Worm (Caenorhabditis elegans) whole organism, L3 larva: ENCODE results near the gene srw-62.

Experiments used
- aly-2 ChIP-seq: fragments of 150-350 bp; optimal IDR thresholded peaks from 2 replicates; lab custom pipeline; 2014; ENCODE audit warnings: missing biosample characterization, missing genetic modification characterization
- ama-1 ChIP-seq: fragments of 150-350 bp; optimal IDR thresholded peaks from 2 replicates; lab custom pipeline; 2018
- ceh-16 ChIP-seq: sonication (generic microtip); optimal IDR thresholded peaks from 2 replicates; lab custom pipeline; 2017; ENCODE audit warnings: missing biosample characterization, missing genetic modification characterization
- ceh-28 ChIP-seq: fragments of 150-350 bp; optimal IDR thresholded peaks from 2 replicates; lab custom pipeline; 2014; ENCODE audit warnings: missing biosample characterization, missing genetic modification reagents, missing genetic modification characterization
- ceh-82 ChIP-seq: fragments of 150-350 bp; optimal IDR thresholded peaks from 2 replicates; lab custom pipeline; 2014; ENCODE audit warnings: missing biosample characterization, missing genetic modification characterization
- daf-12 ChIP-seq: fragments of 150-350 bp; optimal IDR thresholded peaks from 2 replicates; lab custom pipeline; 2014; ENCODE audit warnings: missing biosample characterization, missing genetic modification reagents, missing genetic modification characterization
- egl-27 ChIP-seq: sonication (generic microtip); optimal IDR thresholded peaks from 4 replicates; lab custom pipeline; 2017; ENCODE audit warnings: missing biosample characterization, missing genetic modification reagents, missing genetic modification characterization
- egl-5 ChIP-seq: fragments of 150-350 bp; optimal IDR thresholded peaks from 2 replicates; lab custom pipeline; 2017; ENCODE audit warnings: missing biosample characterization, missing genetic modification reagents, missing genetic modification characterization, inconsistent platforms
- elt-2 ChIP-seq: sonication (generic microtip); optimal IDR thresholded peaks from 2 replicates; lab custom pipeline; 2016; ENCODE audit warnings: missing genetic modification reagents, mild to moderate bottlenecking, missing genetic modification characterization, missing compliant biosample characterization
- elt-3 ChIP-seq, 3 experiments: fragments of 150-350 bp in 1 of 3; sonication (generic microtip) in 2 of 3; optimal IDR thresholded peaks; 2 replicates in 2 of 3; 4 replicates in 1 of 3; lab custom pipeline; 2014 to 2017; ENCODE audit warnings: missing biosample characterization in 3 of 3, missing genetic modification characterization in 3 of 3
- eor-1 ChIP-seq, 2 experiments: fragments of 150-350 bp; optimal IDR thresholded peaks; 2 replicates each; lab custom pipeline; 2014 to 2018; ENCODE audit warnings: missing biosample characterization in 2 of 2, missing genetic modification characterization in 2 of 2
- fkh-10 ChIP-seq: sonication (generic microtip); optimal IDR thresholded peaks from 2 replicates; lab custom pipeline; 2017; ENCODE audit warnings: missing biosample characterization, missing genetic modification reagents, missing genetic modification characterization
- fkh-2 ChIP-seq: fragments of 150-350 bp; optimal IDR thresholded peaks from 2 replicates; lab custom pipeline; 2014; ENCODE audit warnings: missing biosample characterization, missing genetic modification reagents, missing genetic modification characterization
- hmg-11 ChIP-seq: sonication (generic microtip); optimal IDR thresholded peaks from 2 replicates; lab custom pipeline; 2016; ENCODE audit warnings: missing genetic modification characterization, missing compliant biosample characterization
- jun-1 ChIP-seq: fragments of 150-350 bp; optimal IDR thresholded peaks from 2 replicates; lab custom pipeline; 2014; ENCODE audit warnings: missing biosample characterization, missing genetic modification reagents, missing genetic modification characterization
- lin-15B ChIP-seq: fragments of 150-350 bp; optimal IDR thresholded peaks from 2 replicates; lab custom pipeline; 2014; ENCODE audit warnings: missing biosample characterization, missing genetic modification characterization
- lin-39 ChIP-seq: fragments of 150-350 bp; optimal IDR thresholded peaks from 2 replicates; lab custom pipeline; 2018; ENCODE audit warnings: missing biosample characterization, missing genetic modification reagents, missing genetic modification characterization
- mdl-1 ChIP-seq: fragments of 150-350 bp; optimal IDR thresholded peaks from 2 replicates; lab custom pipeline; 2014; ENCODE audit warnings: missing biosample characterization, missing genetic modification characterization
- nfya-1 ChIP-seq: sonication (generic microtip); optimal IDR thresholded peaks from 2 replicates; lab custom pipeline; 2017; ENCODE audit warnings: missing genetic modification characterization, mild to moderate bottlenecking, missing compliant biosample characterization, antibody characterized with exemption, moderate library complexity; ENCODE audit not compliant: insufficient read depth
- nhr-11 ChIP-seq: fragments of 150-350 bp; optimal IDR thresholded peaks from 2 replicates; lab custom pipeline; 2014; ENCODE audit warnings: missing biosample characterization, missing genetic modification characterization
- nhr-23 ChIP-seq: fragments of 150-350 bp; optimal IDR thresholded peaks from 2 replicates; lab custom pipeline; 2014; ENCODE audit warnings: missing biosample characterization, missing genetic modification reagents, missing genetic modification characterization
- nhr-237 ChIP-seq: fragments of 150-350 bp; optimal IDR thresholded peaks from 2 replicates; lab custom pipeline; 2014; ENCODE audit warnings: missing biosample characterization, missing genetic modification characterization
- nhr-25 ChIP-seq: sonication (generic microtip); optimal IDR thresholded peaks from 2 replicates; lab custom pipeline; 2017; ENCODE audit warnings: missing biosample characterization, missing genetic modification characterization
- nhr-28 ChIP-seq: fragments of 150-350 bp; optimal IDR thresholded peaks from 2 replicates; lab custom pipeline; 2014; ENCODE audit warnings: missing biosample characterization, missing genetic modification characterization
- nhr-43 ChIP-seq: sonication (generic microtip); optimal IDR thresholded peaks from 2 replicates; lab custom pipeline; 2016; ENCODE audit warnings: mild to moderate bottlenecking, missing genetic modification characterization, missing compliant biosample characterization; ENCODE audit not compliant: poor library complexity, severe bottlenecking
- nhr-67 ChIP-seq: fragments of 150-350 bp; optimal IDR thresholded peaks from 2 replicates; lab custom pipeline; 2014; ENCODE audit warnings: missing biosample characterization, missing genetic modification characterization
- nhr-76 ChIP-seq: fragments of 150-350 bp; sonication (generic microtip); optimal IDR thresholded peaks from 5 replicates; lab custom pipeline; 2014; ENCODE audit warnings: missing biosample characterization, missing genetic modification characterization
- pha-4 ChIP-seq: fragments of 150-350 bp; optimal IDR thresholded peaks from 2 replicates; lab custom pipeline; 2014; ENCODE audit warnings: missing biosample characterization, missing genetic modification reagents, missing genetic modification characterization
- pqm-1 ChIP-seq: fragments of 150-350 bp; optimal IDR thresholded peaks from 2 replicates; lab custom pipeline; 2017; ENCODE audit warnings: missing biosample characterization, missing genetic modification characterization, inconsistent platforms
- sea-2 ChIP-seq: fragments of 150-350 bp; sonication (generic microtip); optimal IDR thresholded peaks from 4 replicates; lab custom pipeline; 2014; ENCODE audit warnings: missing biosample characterization, missing genetic modification reagents, missing genetic modification characterization
- skn-1 ChIP-seq: fragments of 150-350 bp; optimal IDR thresholded peaks from 2 replicates; lab custom pipeline; 2014; ENCODE audit warnings: missing biosample characterization, missing genetic modification characterization
- snpc-4 ChIP-seq: fragments of 150-350 bp; optimal IDR thresholded peaks from 2 replicates; lab custom pipeline; 2014; ENCODE audit warnings: missing biosample characterization, missing genetic modification characterization
- tbx-2 ChIP-seq: sonication (generic microtip); optimal IDR thresholded peaks from 2 replicates; lab custom pipeline; 2016; ENCODE audit warnings: mild to moderate bottlenecking, missing genetic modification characterization, missing compliant biosample characterization
- unc-39 ChIP-seq: sonication (generic microtip); optimal IDR thresholded peaks from 4 replicates; lab custom pipeline; 2017; ENCODE audit warnings: missing biosample characterization, missing genetic modification characterization
- unc-62 ChIP-seq: fragments of 150-350 bp; sonication (generic microtip); optimal IDR thresholded peaks from 4 replicates; lab custom pipeline; 2014; ENCODE audit warnings: missing biosample characterization, missing genetic modification reagents, missing genetic modification characterization
- zag-1 ChIP-seq: fragments of 150-350 bp; optimal IDR thresholded peaks from 2 replicates; lab custom pipeline; 2014; ENCODE audit warnings: missing biosample characterization, missing genetic modification characterization

Gene srw-62

DNA sequence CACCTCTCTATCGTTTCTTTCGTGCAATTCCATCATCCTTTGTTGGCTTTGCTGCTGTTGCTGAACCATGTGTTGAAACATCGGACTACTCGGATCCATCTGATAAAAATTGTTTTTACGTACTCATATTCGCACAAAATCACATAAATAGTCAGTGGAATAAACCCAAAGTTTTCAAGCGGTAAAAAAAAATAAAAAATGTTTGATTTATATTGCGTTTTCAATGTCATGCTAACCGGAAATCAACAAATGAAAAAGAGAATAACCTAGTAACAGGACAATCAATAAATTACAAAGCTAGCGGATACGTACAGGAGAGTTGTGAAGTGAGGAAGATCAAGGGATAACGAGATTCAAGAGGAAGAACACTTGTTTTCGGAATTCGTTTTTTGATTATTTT is 29.7 kb downstream of the srw-62 start, which contains the start of gene mdt-10:
Gene mdt-10 (minus strand): TSS at position 101 of the 400 bp plus-strand sequence.
- TF ChIP-seq elt-3 (tag; optimal IDR thresholded peaks at IDR 0.05; lab: Kevin White, UChicago) (no peak), skn-1 (no peak), unc-39 (tag; lab: Kevin White, UChicago) (no peak), egl-5 (tag; lab: Kevin White, UChicago) (no peak), elt-2 (tag; lab: Kevin White, UChicago) (no peak), nhr-43 (no peak), lin-15B (tag; lab: Kevin White, UChicago) (no peak), pqm-1 (tag; lab: Kevin White, UChicago) (no peak), mdl-1 (tag; lab: Kevin White, UChicago) (no peak), zag-1 (tag; lab: Kevin White, UChicago) (no peak), tbx-2 (tag; lab: Kevin White, UChicago) (no peak), lin-39 (tag; lab: Kevin White, UChicago) (no peak), snpc-4 (tag; lab: Kevin White, UChicago) (no peak)
- TF ChIP-seq, all 47 proteins: peak for 0

DNA sequence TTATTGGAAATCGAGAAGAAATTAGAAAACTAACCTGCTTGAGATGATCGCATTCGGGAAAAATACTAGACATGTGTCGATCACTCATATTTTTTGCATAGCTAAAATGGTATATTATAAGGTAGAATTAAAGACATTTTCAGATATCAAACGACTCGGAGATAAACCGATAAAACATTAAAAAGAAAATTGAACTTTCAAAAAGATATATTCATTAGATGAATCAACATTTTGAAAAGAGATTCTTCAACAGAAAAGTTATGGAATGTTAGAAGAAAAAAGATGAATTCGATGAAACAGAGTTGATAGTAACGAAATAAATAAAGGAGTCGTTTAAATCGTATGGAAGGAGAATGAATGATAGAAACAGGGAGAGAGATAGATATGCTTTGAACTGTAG is 30.4 kb downstream of the srw-62 start, which contains the start of gene mdmh-35:
Gene mdmh-35 (minus strand): TSS at position 101 of the 400 bp plus-strand sequence.
- TF ChIP-seq ceh-82 (no peak), eor-1 (tag; optimal IDR thresholded peaks at IDR 0.05; lab: Kevin White, UChicago) (no peak), nhr-76 (no peak), daf-12 (tag; lab: Kevin White, UChicago) (no peak), ceh-16 (tag; lab: Kevin White, UChicago) (no peak), nhr-28 (tag; lab: Kevin White, UChicago) (no peak), nhr-25 (tag; lab: Kevin White, UChicago) (no peak), ceh-28 (no peak), unc-39 (tag; lab: Kevin White, UChicago) (no peak), nhr-67 (tag; lab: Kevin White, UChicago) (no peak), ama-1 (lab: Kevin White, UChicago) (no peak), fkh-10 (no peak), jun-1 (tag; lab: Kevin White, UChicago) (no peak), fkh-2 (tag; lab: Kevin White, UChicago) (no peak), nhr-237 (tag; lab: Kevin White, UChicago) (no peak), aly-2 (tag; lab: Kevin White, UChicago) (no peak), hmg-11 (tag; lab: Kevin White, UChicago) (no peak), unc-62 (GFP tag; lab: Kevin White, UChicago) (no peak), pqm-1 (tag; lab: Kevin White, UChicago) (no peak), zag-1 (tag; lab: Kevin White, UChicago) (no peak)

DNA sequence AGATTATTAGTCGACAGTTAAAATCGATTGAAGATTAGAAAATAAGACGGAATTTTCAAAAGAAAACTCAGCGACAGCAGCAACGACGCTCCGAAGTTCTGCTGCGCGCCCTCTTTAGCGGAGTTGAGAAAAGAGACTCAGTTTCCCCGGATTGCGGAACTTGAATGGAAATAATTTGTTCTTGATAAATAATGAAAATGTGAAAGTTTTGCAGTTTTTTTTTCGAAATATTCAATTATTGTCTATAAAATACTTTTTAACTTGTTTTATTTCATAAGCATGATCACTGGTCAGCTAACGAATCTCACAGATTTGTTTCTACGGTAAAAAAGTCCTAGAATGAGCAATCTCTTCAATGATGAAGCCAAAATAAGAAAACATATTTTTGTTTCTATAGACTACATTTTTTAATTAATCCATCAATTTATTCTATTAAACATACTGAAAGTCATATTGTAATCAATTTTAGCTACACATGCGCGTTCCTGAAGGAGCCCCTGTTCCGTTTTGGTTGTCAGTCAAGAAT is 32.3 kb downstream of the srw-62 start, which contains the start of the genes cec-3 and T09A5.15:
Gene cec-3 (minus strand): TSS at position 116 of the 526 bp plus-strand sequence.
Gene T09A5.15 (plus strand): TSS at position 476 of the 526 bp plus-strand sequence.
- TF ChIP-seq ceh-28, result no peak
- TF ChIP-seq unc-62 (GFP tag; lab: Kevin White, UChicago), result no peak
- peak; percentile 22 for TF ChIP-seq elt-2 (tag; lab: Kevin White, UChicago)
- TF ChIP-seq sea-2 (GFP tag; lab: Kevin White, UChicago), result no peak
- TF ChIP-seq nfya-1 (tag; lab: Kevin White, UChicago), result peak; percentile 64
- TF ChIP-seq pha-4 (tag; lab: Kevin White, UChicago), result peak; percentile 61
- peak; percentile 2 for TF ChIP-seq nhr-25 (tag; lab: Kevin White, UChicago)
- TF ChIP-seq nhr-23, result no peak
- TF ChIP-seq lin-15B (tag; lab: Kevin White, UChicago), result peak; percentile 48

DNA sequence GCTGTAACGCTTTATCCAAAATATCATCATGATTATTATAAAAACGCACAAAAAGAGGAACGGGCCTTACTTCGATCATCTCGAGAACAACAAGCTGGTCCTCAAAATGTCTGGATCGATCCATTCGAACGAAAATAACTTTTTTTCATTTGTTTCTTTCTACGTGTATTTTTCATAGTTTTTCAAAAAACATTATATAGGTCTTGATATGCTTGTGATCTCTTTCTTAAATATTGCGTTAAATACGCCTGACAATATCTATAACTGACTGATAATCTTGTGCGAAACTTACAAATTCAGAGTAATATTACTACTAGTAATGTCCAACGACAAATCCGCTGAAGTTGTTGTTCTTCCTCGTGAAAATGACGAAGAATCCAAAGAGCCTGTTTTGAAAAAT is 32.9 kb downstream of the srw-62 start, which contains the start of gene sds-22:
Gene sds-22 (plus strand): TSS at position 301 of the 400 bp plus-strand sequence.
- TF ChIP-seq aly-2 (tag; lab: Kevin White, UChicago) (no peak), nfya-1 (tag; lab: Kevin White, UChicago) (no peak), tbx-2 (tag; lab: Kevin White, UChicago) (no peak), lin-15B (tag; lab: Kevin White, UChicago) (no peak), snpc-4 (tag; lab: Kevin White, UChicago) (no peak), ceh-28 (no peak), pha-4 (tag; lab: Kevin White, UChicago) (no peak), nhr-11 (tag; lab: Kevin White, UChicago) (no peak), skn-1 (no peak), mdl-1 (tag; lab: Kevin White, UChicago) (no peak), lin-39 (tag; lab: Kevin White, UChicago) (no peak), nhr-67 (tag; lab: Kevin White, UChicago) (no peak), elt-2 (tag; lab: Kevin White, UChicago) (no peak), egl-27 (tag; lab: Kevin White, UChicago) (no peak), hmg-11 (tag; lab: Kevin White, UChicago) (no peak), nhr-28 (tag; lab: Kevin White, UChicago) (no peak)
